Fruit fly (Drosophila melanogaster) Kc167 (cell line): ENCODE measurements around the gene SdhD.

Experiments
- Myc ChIP-seq: fragments of >200 bp; optimal IDR thresholded peaks from 2 replicates; lab custom pipeline; 2017; ENCODE audit warnings: missing external identifiers
- Sin3A ChIP-seq: fragments of >200 bp; optimal IDR thresholded peaks from 2 replicates; lab custom pipeline; 2018; ENCODE audit warnings: missing external identifiers
- h ChIP-seq: fragments of >200 bp; optimal IDR thresholded peaks from 3 replicates; lab custom pipeline; 2018; ENCODE audit warnings: missing external identifiers
- insv ChIP-seq: fragments of >200 bp; optimal IDR thresholded peaks from 3 replicates; lab custom pipeline; 2018; ENCODE audit warnings: missing external identifiers
- psq ChIP-seq: fragments of >200 bp; optimal IDR thresholded peaks from 2 replicates; lab custom pipeline; 2017; ENCODE audit warnings: missing external identifiers
- ttk ChIP-seq: sonication (Bioruptor generic); optimal IDR thresholded peaks from 2 replicates; lab custom pipeline; 2017; ENCODE audit warnings: missing external identifiers

SdhD gene

dm6 chr3R:23714852-23715251 lies 45.5 kb downstream of the SdhD start:
- TF ChIP-seq ttk (lab: Kevin White, UChicago) = no peak

- TF ChIP-seq ttk (lab: Kevin White, UChicago) = no peak
- no peak for TF ChIP-seq h (lab: Kevin White, UChicago)
- no peak for TF ChIP-seq Myc
- TF ChIP-seq insv (lab: Kevin White, UChicago) = no peak
Observed at dm6 chr3R:23713901-23714300, 46.5 kb downstream of the SdhD start.

dm6 chr3R:23711195-23711594 lies 49.2 kb downstream of the SdhD start, which contains the start of gene CG10300:
CG10300 (plus strand) TSS chr3R:23711527.
- TF ChIP-seq Sin3A (lab: Kevin White, UChicago) (no peak), h (lab: Kevin White, UChicago) (no peak), psq (lab: Kevin White, UChicago) (no peak), Myc (no peak), ttk (lab: Kevin White, UChicago) (no peak), insv (lab: Kevin White, UChicago) (no peak)

dm6 chr3R:23709508-23710208 lies 50.7 kb downstream of the SdhD start, which contains the start of gene CG10301:
CG10301 (plus strand) TSS chr3R:23710158.
- no peak for TF ChIP-seq insv (lab: Kevin White, UChicago)
- TF ChIP-seq h (lab: Kevin White, UChicago) = no peak
- no peak for TF ChIP-seq Myc
- no peak for TF ChIP-seq ttk (lab: Kevin White, UChicago)
- no peak for TF ChIP-seq Sin3A (lab: Kevin White, UChicago)
- TF ChIP-seq psq (lab: Kevin White, UChicago) = no peak
